Fruit fly (Drosophila melanogaster) whole organism, prepupa: Measurements from ENCODE around the gene CG9269.

Source experiments
- Blimp-1 ChIP-seq: fragments of 200-800 bp; sonication (Bioruptor generic); optimal IDR thresholded peaks from 3 replicates; lab custom pipeline; 2017; ENCODE audit warnings: missing biosample characterization, missing genetic modification characterization, mild to moderate bottlenecking, moderate library complexity, missing genetic modification reagents
- CG10669 ChIP-seq: fragments of 200-800 bp; sonication (Bioruptor generic); optimal IDR thresholded peaks from 3 replicates; lab custom pipeline; 2018; ENCODE audit warnings: missing biosample characterization, mild to moderate bottlenecking, missing genetic modification characterization, moderate library complexity
- CG11294 ChIP-seq: fragments of 200-800 bp; sonication (Bioruptor generic); IDR thresholded peaks from 2 replicates; pipeline ENCODE4 v1.3.6; 2022; ENCODE audit warnings: missing biosample characterization, missing genetic modification characterization
- CG11762 ChIP-seq: fragments of 200-800 bp; sonication (Bioruptor generic); optimal IDR thresholded peaks from 3 replicates; lab custom pipeline; 2016; ENCODE audit warnings: missing biosample characterization, missing genetic modification characterization; ENCODE audit not compliant: insufficient read depth
- CG1621 ChIP-seq: fragments of 200-800 bp; sonication (Bioruptor generic); optimal IDR thresholded peaks from 3 replicates; lab custom pipeline; 2018; ENCODE audit warnings: missing biosample characterization, mild to moderate bottlenecking, missing genetic modification characterization
- CG3032 ChIP-seq: fragments of 200-800 bp; optimal IDR thresholded peaks from 2 replicates; lab custom pipeline; 2019; ENCODE audit warnings: missing biosample characterization, mild to moderate bottlenecking, missing genetic modification characterization, moderate library complexity
- CG31627 ChIP-seq: fragments of 200-800 bp; sonication (Bioruptor generic); optimal IDR thresholded peaks from 3 replicates; lab custom pipeline; 2016; ENCODE audit warnings: missing biosample characterization, missing genetic modification characterization
- CG32006 ChIP-seq: fragments of 200-800 bp; sonication (Bioruptor generic); optimal IDR thresholded peaks from 3 replicates; lab custom pipeline; 2017; ENCODE audit warnings: missing biosample characterization, mild to moderate bottlenecking, missing genetic modification characterization
- CG34406 ChIP-seq: fragments of 200-800 bp; sonication (Bioruptor generic); optimal IDR thresholded peaks from 3 replicates; lab custom pipeline; 2016; ENCODE audit warnings: missing biosample characterization, missing genetic modification characterization
- CG3919 ChIP-seq: fragments of 200-800 bp; sonication (Bioruptor generic); optimal IDR thresholded peaks from 3 replicates; lab custom pipeline; 2016; ENCODE audit warnings: missing biosample characterization, missing genetic modification characterization
- CG6276 ChIP-seq: fragments of 200-800 bp; sonication (Bioruptor generic); optimal IDR thresholded peaks from 2 replicates; lab custom pipeline; 2017; ENCODE audit warnings: missing biosample characterization, mild to moderate bottlenecking, missing genetic modification characterization
- CG6792 ChIP-seq: fragments of 200-800 bp; sonication (Bioruptor generic); optimal IDR thresholded peaks from 3 replicates; lab custom pipeline; 2016; ENCODE audit warnings: missing biosample characterization, missing genetic modification characterization
- CG7368 ChIP-seq: fragments of 200-800 bp; sonication (Bioruptor generic); optimal IDR thresholded peaks from 3 replicates; lab custom pipeline; 2016; ENCODE audit warnings: missing biosample characterization, missing genetic modification characterization
- CG8119 ChIP-seq: fragments of 200-800 bp; sonication (Bioruptor generic); IDR thresholded peaks from 3 replicates; pipeline ENCODE4 v1.3.6; 2022; ENCODE audit warnings: missing biosample characterization, missing genetic modification characterization
- CG8319 ChIP-seq: fragments of 200-800 bp; sonication (Bioruptor generic); optimal IDR thresholded peaks from 3 replicates; lab custom pipeline; 2016; ENCODE audit warnings: missing biosample characterization, missing genetic modification characterization
- CG8632 ChIP-seq: fragments of 200-800 bp; sonication (Bioruptor generic); optimal IDR thresholded peaks from 3 replicates; lab custom pipeline; 2016; ENCODE audit warnings: missing biosample characterization, missing genetic modification characterization
- CG9139 ChIP-seq: fragments of 200-800 bp; sonication (Bioruptor generic); optimal IDR thresholded peaks from 3 replicates; lab custom pipeline; 2017; ENCODE audit warnings: missing biosample characterization, mild to moderate bottlenecking, missing genetic modification characterization
- Eip75B ChIP-seq: fragments of 200-800 bp; sonication (Bioruptor generic); optimal IDR thresholded peaks from 3 replicates; lab custom pipeline; 2016; ENCODE audit warnings: missing biosample characterization, missing genetic modification characterization
- Eip78C ChIP-seq: fragments of 200-800 bp; sonication (Bioruptor generic); peaks from one replicate; lab custom pipeline; 2016; ENCODE audit warnings: missing biosample characterization, missing genetic modification characterization
- Eip93F ChIP-seq: fragments of 200-800 bp; sonication (Bioruptor generic); optimal IDR thresholded peaks from 2 replicates; lab custom pipeline; 2016; ENCODE audit warnings: missing biosample characterization, mild to moderate bottlenecking, missing genetic modification characterization
- Ets21C ChIP-seq: fragments of 200-800 bp; sonication (Bioruptor generic); optimal IDR thresholded peaks from 3 replicates; lab custom pipeline; 2016; ENCODE audit warnings: missing biosample characterization, missing genetic modification characterization
- Ets96B ChIP-seq: fragments of 200-800 bp; optimal IDR thresholded peaks from 2 replicates; lab custom pipeline; 2019; ENCODE audit warnings: missing biosample characterization, mild to moderate bottlenecking, missing genetic modification characterization, moderate library complexity
- Gug ChIP-seq: fragments of 200-800 bp; sonication (Bioruptor generic); IDR thresholded peaks from 2 replicates; pipeline ENCODE4 v1.3.6; 2022; ENCODE audit warnings: missing biosample characterization, missing genetic modification characterization
- Hr38 ChIP-seq: sonication (Bioruptor generic); optimal IDR thresholded peaks from 2 replicates; lab custom pipeline; 2016; ENCODE audit warnings: missing biosample characterization, missing genetic modification characterization
- Hr39 ChIP-seq: fragments of 200-800 bp; sonication (Bioruptor generic); optimal IDR thresholded peaks from 2 replicates; lab custom pipeline; 2016; ENCODE audit warnings: missing biosample characterization, missing genetic modification characterization
- Hr4 ChIP-seq: fragments of 200-800 bp; sonication (Bioruptor generic); optimal IDR thresholded peaks from 3 replicates; lab custom pipeline; 2016; ENCODE audit warnings: missing biosample characterization, missing genetic modification characterization
- Lpt ChIP-seq: fragments of 200-800 bp; sonication (Bioruptor generic); optimal IDR thresholded peaks from 3 replicates; lab custom pipeline; 2016; ENCODE audit warnings: missing biosample characterization, missing genetic modification characterization
- OdsH ChIP-seq: fragments of 200-800 bp; sonication (Bioruptor generic); optimal IDR thresholded peaks from 3 replicates; lab custom pipeline; 2016; ENCODE audit warnings: missing biosample characterization, missing genetic modification characterization
- Smox ChIP-seq: fragments of 200-800 bp; sonication (Bioruptor generic); optimal IDR thresholded peaks from 3 replicates; lab custom pipeline; 2016; ENCODE audit warnings: missing biosample characterization, missing genetic modification characterization
- Sox15 ChIP-seq: fragments of 200-800 bp; sonication (Bioruptor generic); optimal IDR thresholded peaks from 3 replicates; lab custom pipeline; 2016; ENCODE audit warnings: missing biosample characterization, missing genetic modification characterization
- acj6 ChIP-seq: fragments of 200-800 bp; sonication (Bioruptor generic); optimal IDR thresholded peaks from 3 replicates; lab custom pipeline; 2016; ENCODE audit warnings: missing biosample characterization, missing genetic modification characterization
- dsx ChIP-seq: fragments of 200-800 bp; optimal IDR thresholded peaks from 3 replicates; lab custom pipeline; 2019; ENCODE audit warnings: missing biosample characterization, mild to moderate bottlenecking, missing genetic modification characterization, moderate library complexity; ENCODE audit not compliant: poor library complexity, severe bottlenecking
- eg ChIP-seq: fragments of 200-800 bp; sonication (Bioruptor generic); IDR thresholded peaks from 3 replicates; pipeline ENCODE4 v1.3.6; 2022; ENCODE audit warnings: missing biosample characterization, missing genetic modification characterization
- esn ChIP-seq: fragments of 200-800 bp; sonication (Bioruptor generic); optimal IDR thresholded peaks from 2 replicates; lab custom pipeline; 2016; ENCODE audit warnings: missing biosample characterization, mild to moderate bottlenecking, missing genetic modification characterization, moderate library complexity
- lz ChIP-seq: fragments of 200-800 bp; sonication (Bioruptor generic); optimal IDR thresholded peaks from 3 replicates; lab custom pipeline; 2016; ENCODE audit warnings: missing biosample characterization, missing genetic modification characterization
- net ChIP-seq: fragments of 200-800 bp; sonication (Bioruptor generic); optimal IDR thresholded peaks from 3 replicates; lab custom pipeline; 2016; ENCODE audit warnings: missing biosample characterization, missing genetic modification characterization
- pdm3 ChIP-seq: fragments of 200-800 bp; sonication (Bioruptor generic); optimal IDR thresholded peaks from 3 replicates; lab custom pipeline; 2016; ENCODE audit warnings: missing biosample characterization, missing genetic modification characterization
- salr ChIP-seq, 2 experiments: fragments of 200-800 bp; sonication (Bioruptor generic); optimal IDR thresholded peaks; 3 replicates each; lab custom pipeline; 2016 to 2018; ENCODE audit warnings: missing biosample characterization in 2 of 2, missing genetic modification characterization in 2 of 2, mild to moderate bottlenecking in 1 of 2
- svp ChIP-seq: fragments of 200-800 bp; sonication (Bioruptor generic); peaks from one replicate; lab custom pipeline; 2016; ENCODE audit warnings: missing biosample characterization, missing genetic modification characterization
- vri ChIP-seq: fragments of 200-800 bp; sonication (Bioruptor generic); optimal IDR thresholded peaks from 3 replicates; lab custom pipeline; 2016; ENCODE audit warnings: missing biosample characterization, mild to moderate bottlenecking, missing genetic modification characterization

CG9269 gene

dm6 chr3R:13615617-13616016, at the start of gene CG9269:
CG9269 (plus strand) TSS chr3R:13615917.
- TF ChIP-seq CG9139 (GFP tag; lab: Kevin White, UChicago) (no peak), Hr39 (GFP tag; lab: Kevin White, UChicago) (no peak), Eip93F (no peak), svp (GFP tag; lab: Kevin White, UChicago) (no peak), CG1621 (tag; lab: Kevin White, UChicago) (no peak), CG8319 (GFP tag; lab: Kevin White, UChicago) (no peak), Ets96B (tag; lab: Kevin White, UChicago) (no peak), CG6276 (GFP tag; lab: Kevin White, UChicago) (no peak), CG34406 (GFP tag; lab: Kevin White, UChicago) (no peak), vri (GFP tag; lab: Kevin White, UChicago) (no peak), salr (GFP tag; optimal IDR thresholded peaks at IDR 0.05; lab: Kevin White, UChicago) (no peak), CG7368 (GFP tag; lab: Kevin White, UChicago) (no peak)

dm6 chr3R:13587697-13588096, 28.0 kb upstream of the CG9269 start, which contains the start of gene CG14370:
CG14370 (plus strand) TSS chr3R:13587997.
- TF ChIP-seq Smox (GFP tag; lab: Kevin White, UChicago) (no peak), CG10669 (no peak), net (no peak), CG8632 (GFP tag; lab: Kevin White, UChicago) (no peak), CG8119 (GFP tag; lab: Robert Waterston, UW) (no peak), Eip78C (GFP tag; lab: Kevin White, UChicago) (no peak), CG31627 (no peak), svp (GFP tag; lab: Kevin White, UChicago) (no peak), esn (no peak), CG3919 (GFP tag; lab: Kevin White, UChicago) (no peak), Blimp-1 (GFP tag; lab: Kevin White, UChicago) (no peak)

- TF ChIP-seq CG6792 (GFP tag; lab: Kevin White, UChicago): no peak
- no peak for TF ChIP-seq CG11762
- TF ChIP-seq pdm3: no peak
- TF ChIP-seq Ets96B (tag; lab: Kevin White, UChicago): no peak
- TF ChIP-seq Eip93F: no peak
- no peak for TF ChIP-seq Smox (GFP tag; lab: Kevin White, UChicago)
- no peak for TF ChIP-seq Lpt
- no peak for TF ChIP-seq Gug (GFP tag; lab: Robert Waterston, UW)
- TF ChIP-seq Ets21C (GFP tag; lab: Kevin White, UChicago): no peak
- no peak for TF ChIP-seq Eip75B (GFP tag; lab: Kevin White, UChicago)
- no peak for TF ChIP-seq acj6
- TF ChIP-seq eg (GFP tag; lab: Robert Waterston, UW): no peak
- TF ChIP-seq Hr38 (GFP tag; lab: Kevin White, UChicago): no peak
Measured at dm6 chr3R:13592557-13592956, 23.2 kb upstream of the CG9269 start, which contains the start of gene CG14369. CG14369 (minus strand) TSS chr3R:13592657.

- TF ChIP-seq CG3032 (tag; lab: Kevin White, UChicago): no peak
- TF ChIP-seq svp (GFP tag; lab: Kevin White, UChicago): peak; percentile 21
- TF ChIP-seq Eip78C (GFP tag; lab: Kevin White, UChicago): peak; percentile 53
Measured at dm6 chr3R:13596409-13596808, 19.3 kb upstream of the CG9269 start.

- no peak for TF ChIP-seq OdsH (GFP tag; lab: Kevin White, UChicago)
- no peak for TF ChIP-seq Sox15 (GFP tag; lab: Kevin White, UChicago)
- TF ChIP-seq dsx (GFP tag; lab: Kevin White, UChicago): no peak
- TF ChIP-seq CG11294 (GFP tag; lab: Robert Waterston, UW): no peak
- TF ChIP-seq CG32006: peak; percentile 8
- TF ChIP-seq Lpt: no peak
- no peak for TF ChIP-seq Hr38 (GFP tag; lab: Kevin White, UChicago)
- no peak for TF ChIP-seq acj6
- no peak for TF ChIP-seq lz (GFP tag; lab: Kevin White, UChicago)
- no peak for TF ChIP-seq CG10669
- TF ChIP-seq Ets21C (GFP tag; lab: Kevin White, UChicago): no peak
- peak; percentile 12 for TF ChIP-seq Eip78C (GFP tag; lab: Kevin White, UChicago)
- no peak for TF ChIP-seq Hr4 (GFP tag; lab: Kevin White, UChicago)
- no peak for TF ChIP-seq Hr39 (GFP tag; lab: Kevin White, UChicago)
- TF ChIP-seq CG1621 (tag; lab: Kevin White, UChicago): no peak
- no peak for TF ChIP-seq CG31627
- TF ChIP-seq esn: no peak
- TF ChIP-seq svp (GFP tag; lab: Kevin White, UChicago): peak; percentile 14
Measured at dm6 chr3R:13600539-13600938, 15.2 kb upstream of the CG9269 start.
